Worm (Caenorhabditis elegans) whole organism, L1 larva: ENCODE measurements around the gene F52E10.4.

Source experiments
- egl-27 ChIP-seq, 2 experiments: fragments of 150-350 bp in 1 of 2; sonication (generic microtip); optimal IDR thresholded peaks; 3 replicates each; lab custom pipeline; 2017 to 2018; ENCODE audit warnings: missing biosample characterization in 2 of 2, missing genetic modification characterization in 2 of 2, missing genetic modification reagents in 2 of 2
- irx-1 ChIP-seq: sonication (generic microtip); optimal IDR thresholded peaks from 2 replicates; lab custom pipeline; 2016; ENCODE audit warnings: missing genetic modification characterization, missing compliant biosample characterization
- lin-15B ChIP-seq: fragments of 150-350 bp; sonication (generic microtip); optimal IDR thresholded peaks from 3 replicates; lab custom pipeline; 2014; ENCODE audit warnings: missing biosample characterization, missing genetic modification characterization
- mdl-1 ChIP-seq, 2 experiments: fragments of 150-350 bp; optimal IDR thresholded peaks; 2 replicates each; lab custom pipeline; 2014 to 2017; ENCODE audit warnings: missing biosample characterization in 2 of 2, missing genetic modification characterization in 2 of 2, inconsistent platforms in 1 of 2
- nhr-76 ChIP-seq: sonication (generic microtip); optimal IDR thresholded peaks from 2 replicates; lab custom pipeline; 2017; ENCODE audit warnings: missing biosample characterization, missing genetic modification characterization
- nhr-77 ChIP-seq: fragments of 150-350 bp; optimal IDR thresholded peaks from 2 replicates; lab custom pipeline; 2014; ENCODE audit warnings: missing biosample characterization, missing genetic modification characterization
- unc-62 ChIP-seq: fragments of 150-350 bp; optimal IDR thresholded peaks from 2 replicates; lab custom pipeline; 2014; ENCODE audit warnings: missing biosample characterization, missing genetic modification reagents, missing genetic modification characterization
- ztf-11 ChIP-seq, 2 experiments: sonication (generic microtip); optimal IDR thresholded peaks; 2 replicates each; lab custom pipeline; 2016 to 2017; ENCODE audit warnings: missing genetic modification characterization in 2 of 2, missing biosample characterization in 1 of 2, missing compliant biosample characterization in 1 of 2

ce11 chrX:16331932-16332485 lies 39.2 kb upstream of the F52E10.4 start, which contains the start of gene taf-3:
- TF ChIP-seq nhr-77 (tag; lab: Kevin White, UChicago): peak; percentile 5
- peak in 1 of 2 experiments; percentile 60 for TF ChIP-seq mdl-1 (tag; optimal IDR thresholded peaks at IDR 0.05; lab: Kevin White, UChicago)
- TF ChIP-seq nhr-76: no peak
- TF ChIP-seq ztf-11 (tag; optimal IDR thresholded peaks at IDR 0.05; lab: Kevin White, UChicago): no peak
- no peak for TF ChIP-seq egl-27 (tag; optimal IDR thresholded peaks at IDR 0.05; lab: Kevin White, UChicago)
- TF ChIP-seq irx-1 (tag; lab: Kevin White, UChicago): peak; percentile 20
- no peak for TF ChIP-seq unc-62 (GFP tag; lab: Kevin White, UChicago)
- TF ChIP-seq lin-15B (tag; lab: Kevin White, UChicago): peak; percentile 26
